Worm (Caenorhabditis elegans): ENCODE data around the gene Y41E3.13.

DNA sequence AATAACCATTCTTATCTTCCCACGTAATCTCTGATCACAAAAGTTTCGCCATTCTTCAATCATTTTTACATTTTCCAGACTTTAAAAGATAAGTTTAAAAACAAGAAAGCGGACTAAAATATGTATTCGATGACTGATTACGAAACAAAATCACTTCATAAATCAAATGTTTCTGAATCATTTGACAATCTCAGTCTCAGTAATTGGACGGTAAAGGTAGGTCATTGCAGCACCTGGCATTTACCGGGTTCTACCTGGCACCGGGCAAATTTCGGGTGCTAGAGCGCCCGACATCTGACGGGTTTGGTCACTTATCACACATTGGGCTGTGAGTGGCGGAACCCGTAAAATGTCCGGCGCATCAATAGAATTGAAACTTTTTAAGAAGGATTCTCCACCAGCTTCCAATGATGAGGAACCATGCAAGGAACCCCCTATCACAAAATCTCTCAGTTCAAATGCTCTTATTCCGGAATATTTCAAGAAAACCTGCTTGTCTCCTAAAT lies 2.0 kb upstream of the Y41E3.13 start, which contains the start of gene Y41E3.19:
- TF ChIP-seq mdl-1 (tag; optimal IDR thresholded peaks at IDR 0.05) (no peak), efl-1 (optimal IDR thresholded peaks at IDR 0.05) (no peak), efl-1 (GFP tag; optimal IDR thresholded peaks at IDR 0.05 in 1 of 2) (peak in 1 of 2 experiments; percentile 2), ces-1 (GFP tag; optimal IDR thresholded peaks at IDR 0.05) (no peak), ceh-63 (GFP tag; optimal IDR thresholded peaks at IDR 0.05) (no peak), nhr-237 (tag; optimal IDR thresholded peaks at IDR 0.05) (no peak)
